Fruit fly (Drosophila melanogaster): ENCODE data around the gene dl.

The dl gene

DNA sequence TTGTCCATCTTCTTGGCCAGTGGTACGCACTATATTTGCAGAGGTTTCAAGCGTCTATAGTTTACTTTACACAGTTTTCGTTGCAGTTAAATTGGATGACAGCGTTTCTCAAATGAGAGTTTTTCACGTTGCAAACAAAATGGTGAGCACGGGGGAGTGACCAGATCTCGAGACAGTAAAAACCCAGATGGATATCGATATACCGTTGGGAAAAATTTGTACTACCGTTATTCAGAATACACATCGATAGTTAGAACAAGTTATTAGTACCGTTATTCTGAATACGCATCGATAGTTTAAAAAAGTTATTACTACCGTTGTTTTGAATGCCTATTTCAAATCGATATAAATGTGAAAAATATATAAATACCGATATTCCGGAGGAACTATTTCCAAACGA is 27.5 kb upstream of the dl start, which contains the start of gene cass (continued):
- TF ChIP-seq CG8281 (tag; optimal IDR thresholded peaks at IDR 0.05) (no peak), Xbp1 (GFP tag; optimal IDR thresholded peaks at IDR 0.05) (no peak), hth (optimal IDR thresholded peaks at IDR 0.05) (no peak), CG1602 (GFP tag; optimal IDR thresholded peaks at IDR 0.05) (no peak), Rx (GFP tag; IDR thresholded peaks at IDR 0.05) (no peak), CG6272 (GFP tag; IDR thresholded peaks at IDR 0.05) (no peak), ab (GFP tag; optimal IDR thresholded peaks at IDR 0.05) (no peak), Atf6 (GFP tag; IDR thresholded peaks at IDR 0.05) (no peak), CG7556 (GFP tag; optimal IDR thresholded peaks at IDR 0.05) (no peak), CG11398 (GFP tag; optimal IDR thresholded peaks at IDR 0.05) (no peak), wor (GFP tag; IDR thresholded peaks at IDR 0.05) (no peak), hb (GFP tag; IDR thresholded peaks at IDR 0.05; ENCODE audit: partially characterized antibody) (peak; percentile 86), gcm (GFP tag; optimal IDR thresholded peaks at IDR 0.05) (no peak), CG1603 (tag; optimal IDR thresholded peaks at IDR 0.05) (peak; percentile 75), CG13775 (GFP tag; optimal IDR thresholded peaks at IDR 0.05) (no peak), CG1792 (GFP tag; optimal IDR thresholded peaks at IDR 0.05) (no peak), crp (GFP tag; optimal IDR thresholded peaks at IDR 0.05) (peak in 1 of 2 experiments; percentile 54), Med (GFP tag) (peak; percentile 77), CG7357 (GFP tag; IDR thresholded peaks at IDR 0.05) (no peak), CG43689 (GFP tag; IDR thresholded peaks at IDR 0.05) (no peak), cg (GFP tag; optimal IDR thresholded peaks at IDR 0.05) (no peak), zfh2 (GFP tag; optimal IDR thresholded peaks at IDR 0.05) (no peak), gro (GFP tag; optimal IDR thresholded peaks at IDR 0.05) (peak; percentile 15), sima (GFP tag; optimal IDR thresholded peaks at IDR 0.05) (no peak), bsh (GFP tag; optimal IDR thresholded peaks at IDR 0.05) (no peak), CG7963 (GFP tag; IDR thresholded peaks at IDR 0.05; ENCODE audit: partially characterized antibody) (peak; percentile 92), CG15514 (GFP tag; optimal IDR thresholded peaks at IDR 0.05) (peak; percentile 63), CG11093 (GFP tag; IDR thresholded peaks at IDR 0.05) (no peak), zf30C (GFP tag; optimal IDR thresholded peaks at IDR 0.05) (no peak), Sox102F (GFP tag; optimal IDR thresholded peaks at IDR 0.05) (no peak), CHES-1-like (GFP tag; optimal IDR thresholded peaks at IDR 0.05) (no peak), ap (GFP tag; IDR thresholded peaks at IDR 0.05) (no peak), CG6689 (GFP tag; IDR thresholded peaks at IDR 0.05) (no peak), unpg (GFP tag; optimal IDR thresholded peaks at IDR 0.05) (peak; percentile 23), cwo (GFP tag; optimal IDR thresholded peaks at IDR 0.05) (no peak), CG10543 (GFP tag; optimal IDR thresholded peaks at IDR 0.05) (no peak), Vsx1 (GFP tag; optimal IDR thresholded peaks at IDR 0.05) (no peak), CoRest (tag; optimal IDR thresholded peaks at IDR 0.05) (peak; percentile 73), Atf3 (GFP tag; optimal IDR thresholded peaks at IDR 0.05) (no peak), Trl (optimal IDR thresholded peaks at IDR 0.05) (no peak), Trl (GFP tag; optimal IDR thresholded peaks at IDR 0.05) (no peak), Fer2 (tag; optimal IDR thresholded peaks at IDR 0.05) (no peak), Oaz (GFP tag; IDR thresholded peaks at IDR 0.05) (no peak), Camta (GFP tag; optimal IDR thresholded peaks at IDR 0.05) (no peak), slp2 (GFP tag; optimal IDR thresholded peaks at IDR 0.05) (no peak), aop (GFP tag; IDR thresholded peaks at IDR 0.05) (no peak), NC2β (GFP tag; optimal IDR thresholded peaks at IDR 0.05) (no peak), nau (GFP tag; optimal IDR thresholded peaks at IDR 0.05) (no peak), CG15073 (GFP tag; optimal IDR thresholded peaks at IDR 0.05) (no peak), Awh (GFP tag; IDR thresholded peaks at IDR 0.05) (no peak), ato (GFP tag; IDR thresholded peaks at IDR 0.05; ENCODE audit: partially characterized antibody) (peak; percentile 89), bbx (GFP tag; IDR thresholded peaks at IDR 0.05; ENCODE audit: partially characterized antibody) (peak; percentile 93)
